Fruit fly (Drosophila melanogaster) whole organism, embryonic: ENCODE results near the gene Gnpat.
A peak's percentile ranks its signal among the peaks of the same experiment; 100 is the strongest.

Experiments
- Atf-2 ChIP-seq: fragments of 200-800 bp; sonication (Bioruptor generic); optimal IDR thresholded peaks from 2 replicates; lab custom pipeline; 2016; ENCODE audit warnings: missing biosample characterization, missing genetic modification characterization
- Blimp-1 ChIP-seq: fragments of 200-800 bp; sonication (Bioruptor generic); optimal IDR thresholded peaks from 3 replicates; lab custom pipeline; 2018; ENCODE audit warnings: missing biosample characterization, missing genetic modification characterization, mild to moderate bottlenecking, moderate library complexity, missing genetic modification reagents
- Bteb2 ChIP-seq: fragments of 200-800 bp; sonication (Bioruptor generic); optimal IDR thresholded peaks from 2 replicates; lab custom pipeline; 2016; ENCODE audit warnings: missing biosample characterization, missing genetic modification characterization
- CG10431 ChIP-seq: fragments of 200-800 bp; sonication (Bioruptor generic); optimal IDR thresholded peaks from 3 replicates; lab custom pipeline; 2018; ENCODE audit warnings: missing biosample characterization, mild to moderate bottlenecking, missing genetic modification characterization
- CG10543 ChIP-seq: fragments of 200-800 bp; sonication (Bioruptor generic); optimal IDR thresholded peaks from 3 replicates; lab custom pipeline; 2017; ENCODE audit warnings: missing biosample characterization, mild to moderate bottlenecking, missing genetic modification characterization, moderate library complexity
- CG11247 ChIP-seq: fragments of 200-800 bp; sonication (Bioruptor generic); IDR thresholded peaks from 2 replicates; pipeline ENCODE4 v1.3.6; 2022; ENCODE audit warnings: missing biosample characterization, missing genetic modification characterization
- CG12104 ChIP-seq: fragments of 200-800 bp; sonication (Bioruptor generic); optimal IDR thresholded peaks from 3 replicates; lab custom pipeline; 2016; ENCODE audit warnings: missing biosample characterization, missing genetic modification characterization
- CG1233 ChIP-seq: fragments of 200-800 bp; sonication (Bioruptor generic); optimal IDR thresholded peaks from 4 replicates; lab custom pipeline; 2018; ENCODE audit warnings: missing biosample characterization, mild to moderate bottlenecking, missing genetic modification characterization
- CG13624 ChIP-seq: fragments of 200-800 bp; sonication (Bioruptor generic); optimal IDR thresholded peaks from 2 replicates; lab custom pipeline; 2016; ENCODE audit warnings: missing biosample characterization, missing genetic modification characterization
- CG1529 ChIP-seq: fragments of 200-800 bp; sonication (Bioruptor generic); optimal IDR thresholded peaks from 3 replicates; lab custom pipeline; 2018; ENCODE audit warnings: missing biosample characterization, missing genetic modification characterization
- CG15479 ChIP-seq: fragments of 200-800 bp; sonication (Bioruptor generic); optimal IDR thresholded peaks from 3 replicates; lab custom pipeline; 2019; ENCODE audit warnings: missing biosample characterization, mild to moderate bottlenecking, missing genetic modification characterization, moderate library complexity
- CG1602 ChIP-seq: fragments of 200-800 bp; sonication (Bioruptor generic); optimal IDR thresholded peaks from 3 replicates; lab custom pipeline; 2016; ENCODE audit warnings: missing biosample characterization, missing genetic modification characterization
- CG17385 ChIP-seq: fragments of 200-800 bp; sonication (Bioruptor generic); optimal IDR thresholded peaks from 3 replicates; lab custom pipeline; 2018; ENCODE audit warnings: missing biosample characterization, mild to moderate bottlenecking, missing genetic modification characterization
- CG18262 ChIP-seq: fragments of 200-800 bp; optimal IDR thresholded peaks from 3 replicates; lab custom pipeline; 2019; ENCODE audit warnings: missing biosample characterization, mild to moderate bottlenecking, missing genetic modification characterization, moderate library complexity
- CG2889 ChIP-seq: fragments of 200-800 bp; sonication (Bioruptor generic); IDR thresholded peaks from 3 replicates; pipeline ENCODE4 v1.3.6; 2022; ENCODE audit warnings: missing biosample characterization, missing genetic modification characterization
- CG30403 ChIP-seq: fragments of 200-800 bp; sonication (Bioruptor generic); optimal IDR thresholded peaks from 3 replicates; lab custom pipeline; 2016; ENCODE audit warnings: missing biosample characterization, missing genetic modification characterization
- CG32767 ChIP-seq: fragments of 200-800 bp; sonication (Bioruptor generic); IDR thresholded peaks from 2 replicates; pipeline ENCODE4 v1.3.6; 2022; ENCODE audit warnings: missing biosample characterization, missing genetic modification characterization
- CG7372 ChIP-seq: fragments of 200-800 bp; sonication (Bioruptor generic); IDR thresholded peaks from 2 replicates; pipeline ENCODE4 v1.3.6; 2022; ENCODE audit warnings: missing biosample characterization, missing genetic modification characterization
- CG8359 ChIP-seq: fragments of 200-800 bp; sonication (Bioruptor generic); optimal IDR thresholded peaks from 2 replicates; lab custom pipeline; 2017; ENCODE audit warnings: missing biosample characterization, mild to moderate bottlenecking, missing genetic modification characterization, borderline replicate concordance
- CkIIα-i1 ChIP-seq: fragments of 200-800 bp; sonication (Bioruptor generic); IDR thresholded peaks from 2 replicates; pipeline ENCODE4 v1.3.6; 2022; ENCODE audit warnings: missing biosample characterization, missing genetic modification characterization
- Gsc ChIP-seq: fragments of 200-800 bp; sonication (Bioruptor generic); IDR thresholded peaks from 2 replicates; pipeline ENCODE4 v1.3.6; 2022; ENCODE audit warnings: missing biosample characterization, missing genetic modification characterization
- HLH4C ChIP-seq: fragments of 200-800 bp; sonication (Bioruptor generic); IDR thresholded peaks from 3 replicates; pipeline ENCODE4 v1.3.6; 2022; ENCODE audit warnings: missing biosample characterization, missing genetic modification characterization; ENCODE audit not compliant: partially characterized antibody
- HLH54F ChIP-seq: fragments of 200-800 bp; sonication (Bioruptor generic); optimal IDR thresholded peaks from 3 replicates; lab custom pipeline; 2016; ENCODE audit warnings: missing biosample characterization, missing genetic modification characterization
- Hmx ChIP-seq: fragments of 200-800 bp; sonication (Bioruptor generic); optimal IDR thresholded peaks from 2 replicates; lab custom pipeline; 2016; ENCODE audit warnings: missing biosample characterization, missing genetic modification characterization
- Hr51 ChIP-seq, 2 experiments: fragments of 200-800 bp; sonication (Bioruptor generic); optimal IDR thresholded peaks; 2 replicates in 1 of 2; 3 replicates in 1 of 2; lab custom pipeline; 2016 to 2018; ENCODE audit warnings: missing biosample characterization in 2 of 2, missing genetic modification characterization in 2 of 2, mild to moderate bottlenecking in 1 of 2, moderate library complexity in 1 of 2
- Lim3 ChIP-seq: fragments of 200-800 bp; sonication (Bioruptor generic); IDR thresholded peaks from 2 replicates; pipeline ENCODE4 v1.3.6; 2022; ENCODE audit warnings: missing biosample characterization, missing genetic modification characterization
- MESR4 ChIP-seq: fragments of 200-800 bp; sonication (Bioruptor generic); optimal IDR thresholded peaks from 2 replicates; lab custom pipeline; 2018; ENCODE audit warnings: missing biosample characterization, mild to moderate bottlenecking, missing genetic modification characterization, moderate library complexity
- NC2α ChIP-seq: fragments of 200-800 bp; sonication (Bioruptor generic); optimal IDR thresholded peaks from 2 replicates; lab custom pipeline; 2016; ENCODE audit warnings: missing biosample characterization, missing genetic modification characterization
- Neu2 ChIP-seq: fragments of 200-800 bp; sonication (Bioruptor generic); optimal IDR thresholded peaks from 3 replicates; lab custom pipeline; 2016; ENCODE audit warnings: missing biosample characterization, missing genetic modification characterization, borderline replicate concordance
- ab ChIP-seq: fragments of 200-800 bp; sonication (Bioruptor generic); optimal IDR thresholded peaks from 2 replicates; lab custom pipeline; 2016; ENCODE audit warnings: missing biosample characterization, missing genetic modification characterization
- ap ChIP-seq: fragments of 200-800 bp; sonication (Bioruptor generic); IDR thresholded peaks from 2 replicates; pipeline ENCODE4 v1.3.6; 2022; ENCODE audit warnings: missing biosample characterization, missing genetic modification characterization
- ash1 ChIP-seq: fragments of 200-800 bp; sonication (Bioruptor generic); optimal IDR thresholded peaks from 2 replicates; lab custom pipeline; 2018; ENCODE audit warnings: missing biosample characterization, mild to moderate bottlenecking, missing genetic modification characterization
- az2 ChIP-seq: fragments of 200-800 bp; sonication (Bioruptor generic); optimal IDR thresholded peaks from 3 replicates; lab custom pipeline; 2016; ENCODE audit warnings: missing biosample characterization, missing genetic modification characterization
- bigmax ChIP-seq: fragments of 200-800 bp; sonication (Bioruptor generic); optimal IDR thresholded peaks from 2 replicates; lab custom pipeline; 2018; ENCODE audit warnings: missing biosample characterization, mild to moderate bottlenecking, missing genetic modification characterization
- btn ChIP-seq: fragments of 200-800 bp; sonication (Bioruptor generic); optimal IDR thresholded peaks from 2 replicates; lab custom pipeline; 2016; ENCODE audit warnings: missing biosample characterization, missing genetic modification characterization
- fd102C ChIP-seq: fragments of 200-800 bp; sonication (Bioruptor generic); optimal IDR thresholded peaks from 2 replicates; lab custom pipeline; 2018; ENCODE audit warnings: missing biosample characterization, mild to moderate bottlenecking, missing genetic modification characterization, moderate library complexity
- h ChIP-seq: fragments of >200 bp; optimal IDR thresholded peaks from 2 replicates; lab custom pipeline; 2017
- hbn ChIP-seq: fragments of 200-800 bp; sonication (Bioruptor generic); IDR thresholded peaks from 2 replicates; pipeline ENCODE4 v1.3.6; 2022; ENCODE audit warnings: missing biosample characterization, missing genetic modification characterization; ENCODE audit not compliant: partially characterized antibody
- lola ChIP-seq, 3 experiments: fragments of >200 bp in 2 of 3; fragments of 200-800 bp in 1 of 3; sonication (Bioruptor generic) in 1 of 3; optimal IDR thresholded peaks; 2 replicates each; lab custom pipeline; 2017 to 2019; ENCODE audit warnings: missing biosample characterization in 3 of 3, missing genetic modification characterization in 3 of 3, mild to moderate bottlenecking in 1 of 3, moderate library complexity in 1 of 3
- nerfin-1 ChIP-seq: fragments of 200-800 bp; sonication (Bioruptor generic); optimal IDR thresholded peaks from 3 replicates; lab custom pipeline; 2019; ENCODE audit warnings: missing biosample characterization, mild to moderate bottlenecking, missing genetic modification characterization, moderate library complexity
- nom ChIP-seq: fragments of 200-800 bp; sonication (Bioruptor generic); optimal IDR thresholded peaks from 2 replicates; lab custom pipeline; 2017; ENCODE audit warnings: missing biosample characterization, missing genetic modification characterization, mild to moderate bottlenecking, moderate library complexity, missing genetic modification reagents
- pita ChIP-seq: fragments of 200-800 bp; sonication (Bioruptor generic); optimal IDR thresholded peaks from 2 replicates; lab custom pipeline; 2017; ENCODE audit warnings: missing biosample characterization, mild to moderate bottlenecking, missing genetic modification characterization
- seq ChIP-seq: fragments of 200-800 bp; sonication (Bioruptor generic); IDR thresholded peaks from 2 replicates; pipeline ENCODE4 v1.3.6; 2022; ENCODE audit warnings: missing biosample characterization, missing genetic modification characterization
- sqz ChIP-seq: fragments of 200-800 bp; sonication (Bioruptor generic); optimal IDR thresholded peaks from 3 replicates; lab custom pipeline; 2018; ENCODE audit warnings: missing biosample characterization, mild to moderate bottlenecking, missing genetic modification characterization
- stwl ChIP-seq: fragments of 200-800 bp; sonication (Bioruptor generic); optimal IDR thresholded peaks from 3 replicates; lab custom pipeline; 2018; ENCODE audit warnings: missing biosample characterization, mild to moderate bottlenecking, missing genetic modification characterization, moderate library complexity
- tap ChIP-seq: fragments of 200-800 bp; optimal IDR thresholded peaks from 3 replicates; lab custom pipeline; 2019; ENCODE audit warnings: missing biosample characterization, mild to moderate bottlenecking, missing genetic modification characterization, moderate library complexity
- wdn ChIP-seq: fragments of 200-800 bp; sonication (Bioruptor generic); IDR thresholded peaks from 2 replicates; pipeline ENCODE4 v1.3.6; 2022; ENCODE audit warnings: missing biosample characterization, missing genetic modification characterization
- wek ChIP-seq: fragments of 200-800 bp; sonication (Bioruptor generic); optimal IDR thresholded peaks from 3 replicates; lab custom pipeline; 2018; ENCODE audit warnings: missing biosample characterization, mild to moderate bottlenecking, missing genetic modification characterization, moderate library complexity

The Gnpat gene

DNA sequence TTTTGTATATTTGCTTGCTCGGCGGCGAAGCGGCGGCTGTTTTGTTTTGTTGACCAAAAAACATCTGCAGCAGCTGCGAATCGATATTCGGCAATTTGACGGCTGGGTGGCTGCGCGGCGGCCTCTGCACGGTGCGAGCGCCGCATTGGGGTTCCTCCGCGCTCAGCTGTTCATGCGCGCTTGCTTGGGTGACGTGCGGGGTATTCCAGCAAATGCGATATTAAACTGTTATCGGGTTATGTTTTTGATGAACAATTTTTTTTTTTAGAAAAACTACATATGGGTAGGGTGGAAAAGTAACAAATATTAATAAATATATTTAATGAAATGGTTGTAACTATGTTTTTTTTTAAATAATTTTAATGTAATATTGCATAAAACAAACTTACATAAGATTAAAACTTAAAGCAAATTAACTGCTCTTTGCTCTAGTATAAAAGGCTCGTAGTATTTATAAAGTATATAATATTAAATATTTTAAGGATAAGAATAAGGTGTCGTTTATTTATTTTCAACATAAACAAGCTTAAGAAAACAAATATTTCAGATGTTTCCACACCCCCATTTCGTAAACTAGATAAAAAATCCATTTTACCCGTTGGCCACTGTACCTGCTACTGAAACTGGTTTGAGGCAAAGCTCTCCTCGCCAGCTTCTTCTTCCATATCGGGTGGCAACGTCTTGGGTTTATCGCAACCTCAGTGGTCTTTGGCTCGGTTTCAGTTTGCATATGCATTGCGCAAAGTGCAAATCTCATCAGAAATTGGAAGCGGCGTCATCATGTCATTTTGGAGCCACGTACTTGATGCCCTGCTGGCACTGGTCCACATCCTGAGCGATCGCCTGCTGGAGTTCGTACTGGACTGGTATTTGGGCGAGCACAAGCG is at the start of gene Gnpat, which contains the start of gene CG5112 (continued):
- TF ChIP-seq ash1 (GFP tag; lab: Kevin White, UChicago) (peak; percentile 9), az2 (GFP tag; lab: Kevin White, UChicago) (peak; percentile 50), Blimp-1 (peak; percentile 37), ap (GFP tag; lab: Robert Waterston, UW) (no peak), CkIIα-i1 (GFP tag; lab: Robert Waterston, UW) (no peak), Gsc (GFP tag; lab: Robert Waterston, UW) (no peak), fd102C (GFP tag; lab: Kevin White, UChicago) (no peak), CG11247 (GFP tag; lab: Robert Waterston, UW) (peak; percentile 82), tap (no peak), pita (GFP tag; lab: Kevin White, UChicago) (no peak), wdn (GFP tag; lab: Robert Waterston, UW) (peak; percentile 50; the same call in 1 of the 2 replicates), hbn (GFP tag; lab: Robert Waterston, UW) (peak; percentile 28; the same call in 1 of the 2 replicates), Hr51 (GFP tag; optimal IDR thresholded peaks at IDR 0.05; lab: Kevin White, UChicago) (peak; percentile 45 to 80), CG18262 (tag; lab: Kevin White, UChicago) (peak; percentile 63), CG12104 (GFP tag; lab: Kevin White, UChicago) (peak; percentile 35), nom (peak; percentile 79), wek (GFP tag; lab: Kevin White, UChicago) (peak; percentile 100), CG17385 (GFP tag; lab: Kevin White, UChicago) (peak; percentile 80), Atf-2 (GFP tag; lab: Kevin White, UChicago) (no peak), NC2α (no peak), CG15479 (no peak), CG13624 (GFP tag; lab: Kevin White, UChicago) (peak; percentile 35), stwl (peak; percentile 80), HLH54F (peak; percentile 61), CG8359 (GFP tag; lab: Kevin White, UChicago) (no peak), CG7372 (GFP tag; lab: Robert Waterston, UW) (peak; percentile 55), btn (GFP tag; lab: Kevin White, UChicago) (no peak), seq (no peak; the same call in 1 of the 2 replicates), lola (GFP tag; optimal IDR thresholded peaks at IDR 0.05; lab: Kevin White, UChicago) (peak in 1 of 3 experiments; percentile 64), Lim3 (no peak), ab (GFP tag; lab: Kevin White, UChicago) (no peak), Bteb2 (peak; percentile 42), CG1529 (GFP tag; lab: Kevin White, UChicago) (no peak), h (lab: Kevin White, UChicago) (no peak), CG10431 (peak; percentile 19), sqz (GFP tag; lab: Kevin White, UChicago) (peak; percentile 39), CG32767 (GFP tag; lab: Robert Waterston, UW) (peak; percentile 62; the same call in 1 of the 2 replicates), nerfin-1 (tag; lab: Kevin White, UChicago) (peak; percentile 41), MESR4 (peak; percentile 54), CG30403 (peak; percentile 82), HLH4C (GFP tag; lab: Robert Waterston, UW) (peak; percentile 57; the same call in 2 of the 3 replicates), Hmx (no peak), CG2889 (peak; percentile 73; the same call in 2 of the 3 replicates), CG10543 (GFP tag; lab: Kevin White, UChicago) (peak; percentile 54), Neu2 (GFP tag; lab: Kevin White, UChicago) (no peak), CG1602 (GFP tag; lab: Kevin White, UChicago) (peak; percentile 52), bigmax (GFP tag; lab: Kevin White, UChicago) (no peak), CG1233 (GFP tag; lab: Kevin White, UChicago) (no peak)
